Worm (Caenorhabditis elegans) whole organism, L2 larva: ENCODE measurements around the gene E02C12.11.

Experiments
- C34F6.9 ChIP-seq: fragments of 150-350 bp; optimal IDR thresholded peaks from 2 replicates; lab custom pipeline; 2014; ENCODE audit warnings: missing biosample characterization, missing genetic modification characterization
- ama-1 ChIP-seq: fragments of 150-350 bp; optimal IDR thresholded peaks from 2 replicates; lab custom pipeline; 2018; ENCODE audit warnings: inconsistent platforms
- nhr-12 ChIP-seq: fragments of 150-350 bp; optimal IDR thresholded peaks from 2 replicates; lab custom pipeline; 2014; ENCODE audit warnings: missing biosample characterization, missing genetic modification characterization
- nhr-77 ChIP-seq: fragments of 150-350 bp; optimal IDR thresholded peaks from 2 replicates; lab custom pipeline; 2014; ENCODE audit warnings: missing biosample characterization, missing genetic modification characterization
- unc-39 ChIP-seq: fragments of 150-350 bp; optimal IDR thresholded peaks from 2 replicates; lab custom pipeline; 2014; ENCODE audit warnings: missing biosample characterization, missing genetic modification characterization

DNA sequence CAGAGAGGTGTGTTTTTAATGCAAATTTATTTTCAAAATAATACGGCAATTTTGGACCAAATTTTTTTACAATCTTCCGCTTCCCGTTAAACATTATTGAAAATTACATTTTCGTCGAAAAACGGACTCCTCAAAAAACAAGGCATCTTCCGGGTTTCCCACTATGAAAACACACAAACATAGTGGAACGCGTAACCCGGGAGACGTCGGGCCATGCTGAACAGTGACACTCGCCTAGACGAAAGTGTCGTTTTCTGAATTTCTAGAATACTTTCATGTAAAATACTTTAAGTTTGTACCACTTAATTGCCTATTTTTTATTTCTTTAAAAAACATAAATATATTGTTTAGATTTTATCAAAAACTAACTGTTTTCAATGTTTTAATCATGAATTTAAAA lies 12.3 kb upstream of the E02C12.11 start:
- TF ChIP-seq nhr-12 (tag; lab: Kevin White, UChicago) (no peak), unc-39 (tag; lab: Kevin White, UChicago) (no peak), nhr-77 (no peak), ama-1 (lab: Kevin White, UChicago) (no peak), C34F6.9 (no peak)
